Worm (Caenorhabditis elegans) whole organism, young adult: ENCODE measurements around the gene F58D12.1.

Experiments used
- C17E4.6 ChIP-seq: fragments of 200-800 bp; sonication (Bioruptor generic); IDR thresholded peaks from 2 replicates; pipeline ENCODE4 v1.3.6; 2022; ENCODE audit warnings: missing genetic modification reagents, missing genetic modification characterization, missing compliant biosample characterization
- F23B12.7 ChIP-seq: sonication (generic microtip); optimal IDR thresholded peaks from 2 replicates; lab custom pipeline; 2017; ENCODE audit warnings: missing genetic modification characterization, mild to moderate bottlenecking, missing compliant biosample characterization, antibody characterized with exemption, moderate library complexity; ENCODE audit not compliant: insufficient read depth
- F39B2.1 ChIP-seq: fragments of 200-800 bp; sonication (Bioruptor generic); IDR thresholded peaks from 2 replicates; pipeline ENCODE4 v1.3.6; 2022; ENCODE audit warnings: missing genetic modification reagents, missing genetic modification characterization, missing compliant biosample characterization
- F52B5.7 ChIP-seq: sonication (generic microtip); optimal IDR thresholded peaks from 2 replicates; lab custom pipeline; 2016; ENCODE audit warnings: mild to moderate bottlenecking, missing genetic modification characterization, missing compliant biosample characterization
- F57C9.4 ChIP-seq: sonication (generic microtip); optimal IDR thresholded peaks from 2 replicates; lab custom pipeline; 2017; ENCODE audit warnings: mild to moderate bottlenecking, missing genetic modification characterization, missing compliant biosample characterization
- Y53G8AR.9 ChIP-seq: fragments of 200-800 bp; sonication (Bioruptor generic); conservative IDR thresholded peaks from 2 replicates; pipeline ENCODE4 v1.3.6; 2022; ENCODE audit warnings: missing genetic modification reagents, missing genetic modification characterization, missing compliant biosample characterization
- Y67H2A.10 ChIP-seq: fragments of 200-800 bp; sonication (Bioruptor generic); conservative IDR thresholded peaks from 2 replicates; pipeline ENCODE4 v1.3.6; 2022; ENCODE audit warnings: missing genetic modification reagents, missing genetic modification characterization, missing compliant biosample characterization
- Y95B8A.8 ChIP-seq: fragments of 200-800 bp; sonication (Bioruptor generic); IDR thresholded peaks from 2 replicates; pipeline ENCODE4 v1.3.6; 2022; ENCODE audit warnings: missing genetic modification reagents, missing genetic modification characterization, missing compliant biosample characterization
- athp-1 ChIP-seq: sonication (generic microtip); optimal IDR thresholded peaks from 2 replicates; lab custom pipeline; 2017; ENCODE audit warnings: mild to moderate bottlenecking, missing genetic modification characterization, missing compliant biosample characterization
- attf-6 ChIP-seq: fragments of 200-800 bp; sonication (Bioruptor generic); IDR thresholded peaks from 2 replicates; pipeline ENCODE4 v1.3.6; 2022; ENCODE audit warnings: missing genetic modification reagents, missing genetic modification characterization, missing compliant biosample characterization
- ceh-100 ChIP-seq: fragments of 200-800 bp; sonication (Bioruptor generic); IDR thresholded peaks from 2 replicates; pipeline ENCODE4 v1.3.6; 2022; ENCODE audit warnings: missing genetic modification reagents, missing genetic modification characterization, missing compliant biosample characterization
- ceh-27 ChIP-seq: fragments of 200-800 bp; sonication (Bioruptor generic); optimal IDR thresholded peaks from 2 replicates; lab custom pipeline; 2018; ENCODE audit warnings: mild to moderate bottlenecking, missing genetic modification characterization, moderate library complexity, missing compliant biosample characterization
- ceh-40 ChIP-seq: fragments of 200-800 bp; sonication (Bioruptor generic); IDR thresholded peaks from 2 replicates; pipeline ENCODE4 v1.3.6; 2022; ENCODE audit warnings: missing genetic modification characterization, missing compliant biosample characterization
- ceh-91 ChIP-seq: fragments of 200-800 bp; sonication (Bioruptor generic); IDR thresholded peaks from 2 replicates; pipeline ENCODE4 v1.3.6; 2022; ENCODE audit warnings: missing genetic modification reagents, missing genetic modification characterization, missing compliant biosample characterization
- egl-18 ChIP-seq: fragments of 200-800 bp; sonication (Bioruptor generic); IDR thresholded peaks from 2 replicates; pipeline ENCODE4 v1.3.6; 2022; ENCODE audit warnings: missing genetic modification reagents, missing genetic modification characterization, missing compliant biosample characterization
- fkh-3 ChIP-seq: sonication (generic microtip); optimal IDR thresholded peaks from 2 replicates; lab custom pipeline; 2016; ENCODE audit warnings: mild to moderate bottlenecking, missing genetic modification characterization, missing compliant biosample characterization
- lin-35 ChIP-seq, 3 experiments: fragments of 150-350 bp in 2 of 3; sonication (generic microtip) in 1 of 3; optimal IDR thresholded peaks; 2 replicates each; lab custom pipeline; 2014 to 2018; ENCODE audit warnings: missing biosample characterization in 3 of 3, missing genetic modification characterization in 3 of 3, missing genetic modification reagents in 3 of 3
- madf-10 ChIP-seq: sonication (generic microtip); optimal IDR thresholded peaks from 2 replicates; lab custom pipeline; 2016; ENCODE audit warnings: mild to moderate bottlenecking, missing genetic modification characterization, missing compliant biosample characterization
- mcd-1 ChIP-seq: fragments of 200-800 bp; sonication (Bioruptor generic); IDR thresholded peaks from 2 replicates; pipeline ENCODE4 v1.3.6; 2022; ENCODE audit warnings: missing genetic modification reagents, missing genetic modification characterization, missing compliant biosample characterization
- mxl-1 ChIP-seq: sonication (generic microtip); optimal IDR thresholded peaks from 2 replicates; lab custom pipeline; 2016; ENCODE audit warnings: missing genetic modification characterization, missing compliant biosample characterization
- pbrm-1 ChIP-seq: fragments of 200-800 bp; sonication (Bioruptor generic); IDR thresholded peaks from 2 replicates; pipeline ENCODE4 v1.3.6; 2022; ENCODE audit warnings: missing genetic modification reagents, missing genetic modification characterization, missing compliant biosample characterization
- repo-1 ChIP-seq: sonication (generic microtip); optimal IDR thresholded peaks from 2 replicates; lab custom pipeline; 2017; ENCODE audit warnings: mild to moderate bottlenecking, missing genetic modification characterization, missing compliant biosample characterization
- rpc-1 ChIP-seq, 2 experiments: fragments of 150-350 bp in 1 of 2; sonication (generic microtip) in 1 of 2; optimal IDR thresholded peaks; 2 replicates each; lab custom pipeline; 2014 to 2018; ENCODE audit warnings: missing biosample characterization in 1 of 2, missing genetic modification characterization in 1 of 2, missing genetic modification reagents in 1 of 2, missing genotype in 1 of 2
- sea-2 ChIP-seq: fragments of 200-800 bp; sonication (Bioruptor generic); IDR thresholded peaks from 2 replicates; pipeline ENCODE4 v1.3.6; 2022; ENCODE audit warnings: missing genetic modification characterization, missing compliant biosample characterization
- snpc-1.1 ChIP-seq: sonication (generic microtip); optimal IDR thresholded peaks from 2 replicates; lab custom pipeline; 2017; ENCODE audit warnings: missing genetic modification characterization, mild to moderate bottlenecking, missing compliant biosample characterization, antibody characterized with exemption, moderate library complexity, missing genotype, missing genetic modification reagents; ENCODE audit not compliant: insufficient read depth
- tbp1 ChIP-seq: fragments of 200-800 bp; sonication (Bioruptor generic); optimal IDR thresholded peaks from 2 replicates; lab custom pipeline; 2018; ENCODE audit warnings: mild to moderate bottlenecking, missing genetic modification characterization, missing compliant biosample characterization

The F58D12.1 gene

DNA sequence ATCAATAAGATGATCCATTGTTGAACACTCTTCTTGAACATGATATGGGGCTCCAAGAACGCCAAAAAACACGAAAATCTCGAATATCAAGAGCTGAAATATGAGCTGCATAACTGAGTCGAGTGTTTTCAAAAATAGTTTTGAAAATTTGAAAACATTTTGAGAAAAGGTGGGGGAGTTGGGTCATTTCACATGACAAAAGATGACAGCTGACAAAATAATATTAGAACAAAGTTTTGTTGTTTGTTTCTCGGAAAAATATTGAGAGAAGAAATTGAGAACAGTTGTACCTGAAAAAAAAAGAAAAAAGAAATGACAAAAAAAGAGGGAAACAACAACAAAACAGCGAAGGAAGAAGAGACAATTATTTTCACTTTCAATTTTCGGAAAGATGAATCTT lies 49.1 kb downstream of the F58D12.1 start, which contains the start of the genes D1086.2 and D1086.1:
D1086.2 (minus strand) TSS at position 150 of the 400 bp plus-strand sequence.
D1086.1 (plus strand) TSS at position 340 of the 400 bp plus-strand sequence.
- TF ChIP-seq sea-2 (GFP tag; lab: Robert Waterston, UW) (no peak), mxl-1 (tag; lab: Kevin White, UChicago) (no peak), Y53G8AR.9 (GFP tag; lab: Robert Waterston, UW) (no peak), Y67H2A.10 (GFP tag; lab: Robert Waterston, UW) (no peak), athp-1 (tag; lab: Kevin White, UChicago) (no peak), attf-6 (GFP tag; lab: Robert Waterston, UW) (no peak), lin-35 (GFP tag; optimal IDR thresholded peaks at IDR 0.05; lab: Kevin White, UChicago) (no peak)

- TF ChIP-seq snpc-1.1 (tag; lab: Kevin White, UChicago) = no peak
- no peak for TF ChIP-seq F57C9.4 (tag; lab: Kevin White, UChicago)
Observed at ce11 chrV:14100886-14101285, 51.5 kb downstream of the F58D12.1 start, which contains the start of gene D1086.12. Gene D1086.12 (plus strand): TSS chrV:14101186.

DNA sequence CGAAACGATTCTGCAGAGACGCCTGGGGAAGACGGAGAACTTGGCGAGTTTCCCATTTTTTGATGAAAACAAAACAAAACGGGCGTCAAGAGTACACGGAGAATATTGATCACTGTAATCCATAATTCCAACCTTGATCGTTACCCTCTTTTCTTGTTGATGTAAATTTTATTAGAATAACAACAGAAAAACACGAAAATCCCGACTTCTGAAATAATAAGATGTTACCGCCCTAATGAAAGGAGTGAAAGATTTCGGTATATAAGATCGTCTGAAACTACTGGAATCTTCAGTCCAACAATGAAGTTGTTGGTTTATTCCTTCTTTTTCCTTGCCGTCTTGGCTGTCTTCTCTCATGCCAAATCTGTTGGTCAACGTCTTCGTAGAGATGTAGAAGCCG lies 54.6 kb downstream of the F58D12.1 start, which contains the start of gene D1086.9:
D1086.9 (plus strand) TSS at position 301 of the 400 bp plus-strand sequence.
- no peak for TF ChIP-seq ceh-27 (GFP tag; lab: Kevin White, UChicago)
- TF ChIP-seq egl-18 (GFP tag; lab: Robert Waterston, UW) = no peak
- no peak for TF ChIP-seq rpc-1 (optimal IDR thresholded peaks at IDR 0.05; lab: Kevin White, UChicago)
- no peak for TF ChIP-seq rpc-1 (tag; optimal IDR thresholded peaks at IDR 0.05; lab: Kevin White, UChicago)
- TF ChIP-seq pbrm-1 = no peak
- no peak for TF ChIP-seq F52B5.7 (tag; lab: Kevin White, UChicago)
- no peak for TF ChIP-seq Y95B8A.8 (GFP tag; lab: Robert Waterston, UW)
- no peak for TF ChIP-seq C17E4.6
- no peak for TF ChIP-seq ceh-100 (GFP tag; lab: Robert Waterston, UW)
- no peak for TF ChIP-seq madf-10 (tag; lab: Kevin White, UChicago)
- no peak for TF ChIP-seq ceh-40
- no peak for TF ChIP-seq repo-1 (tag; lab: Kevin White, UChicago)
- TF ChIP-seq F23B12.7 (tag; lab: Kevin White, UChicago) = no peak
- no peak for TF ChIP-seq mcd-1 (GFP tag; lab: Robert Waterston, UW)
- TF ChIP-seq F39B2.1 (GFP tag; lab: Robert Waterston, UW) = no peak
- no peak for TF ChIP-seq fkh-3 (tag; lab: Kevin White, UChicago)
- TF ChIP-seq ceh-91 (GFP tag; lab: Robert Waterston, UW) = no peak
- TF ChIP-seq F57C9.4 (tag; lab: Kevin White, UChicago) = no peak
- TF ChIP-seq tbp1 (GFP tag; lab: Kevin White, UChicago) = no peak
